Fruit fly (Drosophila melanogaster): ENCODE results near the gene cal1.

cal1 gene

DNA sequence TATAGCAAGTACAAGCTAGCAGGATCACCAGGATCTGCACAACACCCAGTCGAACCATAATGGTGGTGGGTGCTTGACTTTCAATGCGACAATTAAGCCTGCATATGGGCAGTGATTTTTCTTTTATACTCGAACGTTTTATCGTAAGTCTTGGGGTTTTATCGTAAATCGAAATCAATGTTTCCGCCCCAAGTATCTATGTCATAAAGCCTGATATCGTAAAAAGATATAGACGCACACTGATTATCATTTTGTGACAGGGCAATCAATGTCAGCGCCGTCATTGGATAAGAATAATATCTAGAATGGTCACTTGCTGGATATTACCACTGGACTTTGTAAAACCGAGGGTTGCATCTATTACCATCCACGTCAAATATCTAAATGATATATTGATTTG, 42.2 kb downstream of the cal1 start, which contains the start of gene CG17475:
Gene CG17475 (minus strand): TSS at position 101 of the 400 bp plus-strand sequence.
- TF ChIP-seq psq (optimal IDR thresholded peaks at IDR 0.05) = no peak
- TF ChIP-seq usp (GFP tag; optimal IDR thresholded peaks at IDR 0.05) = no peak
- TF ChIP-seq CG8478 (optimal IDR thresholded peaks at IDR 0.05) = no peak
- no peak for TF ChIP-seq pan (optimal IDR thresholded peaks at IDR 0.05)
- no peak for TF ChIP-seq Dll (optimal IDR thresholded peaks at IDR 0.05)
- TF ChIP-seq EcR (GFP tag; optimal IDR thresholded peaks at IDR 0.05) = no peak

DNA sequence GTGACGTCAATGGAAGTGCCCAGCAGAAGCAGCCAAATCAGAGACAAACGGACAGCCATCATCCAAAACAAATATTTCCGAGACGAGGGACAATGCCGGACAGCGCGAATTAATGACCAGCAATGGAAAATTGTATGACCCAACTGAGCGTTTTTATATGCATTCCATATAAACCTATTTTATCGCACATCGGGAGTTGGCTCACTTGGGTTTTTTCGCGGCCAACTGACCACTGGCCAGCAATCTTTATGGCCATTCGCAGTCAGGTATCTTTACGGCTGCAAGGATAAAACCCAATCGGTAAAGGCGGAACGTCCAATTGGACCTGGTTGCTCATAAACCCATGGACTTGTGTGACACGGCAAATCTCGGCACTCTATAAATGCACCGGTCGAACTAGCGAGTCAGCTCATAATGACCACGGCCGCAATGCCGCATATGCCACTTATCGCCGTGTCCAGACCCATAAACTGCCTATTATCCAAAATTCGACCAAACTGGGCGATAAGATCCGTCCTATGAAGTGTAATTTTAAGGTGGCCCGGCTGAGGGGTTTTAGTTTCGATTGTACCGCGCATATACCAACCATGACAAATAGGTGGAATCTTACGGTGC, 44.1 kb downstream of the cal1 start, which contains the start of the genes CG4053 and CG31266:
Gene CG4053 (minus strand): TSS at position 101 of the 615 bp plus-strand sequence.
Gene CG31266 (plus strand): TSS at position 565 of the 615 bp plus-strand sequence.
- no peak for TF ChIP-seq pan (optimal IDR thresholded peaks at IDR 0.05)
- TF ChIP-seq Dll (optimal IDR thresholded peaks at IDR 0.05) = no peak
- TF ChIP-seq usp (GFP tag; optimal IDR thresholded peaks at IDR 0.05) = no peak
- TF ChIP-seq psq (optimal IDR thresholded peaks at IDR 0.05) = no peak
- no peak for TF ChIP-seq EcR (GFP tag; optimal IDR thresholded peaks at IDR 0.05)
- TF ChIP-seq CG8478 (optimal IDR thresholded peaks at IDR 0.05) = no peak

DNA sequence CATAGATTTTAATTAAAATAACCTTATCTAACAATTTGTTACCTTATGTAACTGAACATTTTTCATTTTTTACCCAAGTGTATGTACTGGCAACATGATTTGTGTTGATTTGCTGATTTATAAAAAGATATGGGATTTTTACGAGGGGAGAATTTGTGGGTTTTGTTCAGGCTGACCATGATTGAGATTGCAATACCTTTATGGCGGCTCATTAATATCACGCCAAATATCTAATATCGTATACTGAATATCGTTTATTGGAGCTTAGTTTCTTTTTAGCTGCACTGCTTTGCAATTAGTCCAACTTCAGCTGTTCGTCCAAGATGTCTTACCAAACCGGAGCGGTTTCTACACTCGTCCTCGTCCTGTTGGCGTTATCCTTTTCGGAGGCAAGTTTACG, 45.8 kb downstream of the cal1 start, which contains the start of gene CG31267:
Gene CG31267 (plus strand): TSS at position 301 of the 400 bp plus-strand sequence.
- no peak for TF ChIP-seq usp (GFP tag; optimal IDR thresholded peaks at IDR 0.05)
- no peak for TF ChIP-seq pan (optimal IDR thresholded peaks at IDR 0.05)

DNA sequence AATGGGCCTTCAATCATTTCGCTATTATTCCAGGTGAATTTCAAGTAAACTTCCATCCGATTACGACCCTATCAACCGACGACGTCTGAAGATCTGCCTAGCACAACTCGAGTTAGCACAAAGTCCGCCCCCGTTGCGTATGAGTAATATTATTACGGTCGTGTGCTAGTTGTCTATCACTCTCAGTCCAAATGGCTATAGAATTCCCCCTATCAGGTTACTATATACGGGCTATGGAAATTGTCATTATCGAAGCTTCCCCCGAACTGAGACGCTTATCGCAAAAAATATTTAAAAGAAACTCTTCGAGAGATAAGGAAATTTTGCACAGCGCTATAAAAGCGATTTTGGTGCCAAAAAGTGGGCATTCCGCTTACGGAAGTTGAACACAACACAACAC, 47.7 kb downstream of the cal1 start, which contains the start of gene CG5246:
Gene CG5246 (plus strand): TSS at position 365 of the 400 bp plus-strand sequence.
- no peak for TF ChIP-seq usp (GFP tag; optimal IDR thresholded peaks at IDR 0.05)
- no peak for TF ChIP-seq EcR (GFP tag; optimal IDR thresholded peaks at IDR 0.05)
- no peak for TF ChIP-seq Dll (optimal IDR thresholded peaks at IDR 0.05)
- no peak for TF ChIP-seq CG8478 (optimal IDR thresholded peaks at IDR 0.05)
- no peak for TF ChIP-seq pan (optimal IDR thresholded peaks at IDR 0.05)

DNA sequence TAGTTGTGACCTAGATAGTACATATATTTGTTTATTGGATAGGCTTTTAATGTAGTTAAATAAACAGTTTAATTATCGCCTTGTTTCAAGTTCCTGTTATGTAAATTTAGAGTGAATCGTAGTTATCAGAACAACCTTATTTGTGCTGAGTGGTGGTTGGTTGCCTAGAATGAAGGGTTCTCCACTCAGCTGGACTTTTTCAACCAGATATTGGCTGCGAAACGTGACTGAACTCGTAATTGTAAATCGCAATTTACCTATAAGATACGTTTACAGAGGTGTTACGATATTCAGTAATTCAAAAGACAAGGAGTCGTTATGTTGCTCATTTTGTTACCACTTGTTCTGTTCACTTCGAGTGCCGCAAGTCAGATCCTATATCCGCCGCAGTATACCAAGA, 49.5 kb downstream of the cal1 start, which contains the start of gene CG5255:
Gene CG5255 (plus strand): TSS at position 301 of the 400 bp plus-strand sequence.
- no peak for TF ChIP-seq psq (optimal IDR thresholded peaks at IDR 0.05)
- TF ChIP-seq CG8478 (optimal IDR thresholded peaks at IDR 0.05) = no peak
- TF ChIP-seq Dll (optimal IDR thresholded peaks at IDR 0.05) = no peak
- TF ChIP-seq usp (GFP tag; optimal IDR thresholded peaks at IDR 0.05) = no peak
- TF ChIP-seq pan (optimal IDR thresholded peaks at IDR 0.05) = no peak
- TF ChIP-seq EcR (GFP tag; optimal IDR thresholded peaks at IDR 0.05) = no peak

DNA sequence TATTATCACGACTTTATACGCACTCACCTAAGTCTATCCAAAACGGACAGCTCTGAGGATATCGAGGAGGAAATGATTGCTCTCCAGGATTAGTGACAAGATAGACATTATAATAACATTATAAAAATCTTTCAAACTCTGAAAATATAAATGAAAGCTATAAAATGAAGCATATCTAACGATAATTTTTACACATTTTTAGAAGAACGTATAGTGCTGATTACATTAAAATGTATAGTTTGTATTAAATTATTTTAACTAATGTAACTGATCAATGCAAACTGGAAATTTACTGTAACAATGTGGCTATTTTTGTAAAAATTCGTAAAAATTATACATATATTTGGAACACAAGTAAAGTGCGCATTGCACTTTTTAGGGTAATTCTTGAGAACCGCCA, 50.6 kb downstream of the cal1 start, which contains the start of gene CG5265:
Gene CG5265 (plus strand): TSS at position 301 of the 400 bp plus-strand sequence.
- TF ChIP-seq psq (optimal IDR thresholded peaks at IDR 0.05) (no peak), CG8478 (optimal IDR thresholded peaks at IDR 0.05) (no peak), EcR (GFP tag; optimal IDR thresholded peaks at IDR 0.05) (no peak), pan (optimal IDR thresholded peaks at IDR 0.05) (no peak), usp (GFP tag; optimal IDR thresholded peaks at IDR 0.05) (no peak), Dll (optimal IDR thresholded peaks at IDR 0.05) (no peak)

Measured in whole organism.